Fruit fly (Drosophila melanogaster) whole organism, wandering third instar larva: ENCODE results near the gene CG3588.

Experiments
- Abd-B ChIP-seq: fragments of >200 bp; optimal IDR thresholded peaks from 2 replicates; lab custom pipeline; 2017; ENCODE audit warnings: missing biosample characterization, missing genetic modification characterization
- CG32264 ChIP-seq: fragments of 200-800 bp; sonication (Bioruptor generic); optimal IDR thresholded peaks from 2 replicates; lab custom pipeline; 2016; ENCODE audit warnings: missing biosample characterization, missing genetic modification characterization
- CG9705 ChIP-seq: fragments of 200-800 bp; sonication (Bioruptor generic); optimal IDR thresholded peaks from 2 replicates; lab custom pipeline; 2018; ENCODE audit warnings: missing biosample characterization, mild to moderate bottlenecking, missing genetic modification characterization
- CrebA ChIP-seq: fragments of 200-800 bp; sonication (Bioruptor generic); optimal IDR thresholded peaks from 2 replicates; lab custom pipeline; 2016; ENCODE audit warnings: missing biosample characterization, mild to moderate bottlenecking, missing genetic modification characterization, borderline replicate concordance
- Dfd ChIP-seq: fragments of >200 bp; optimal IDR thresholded peaks from 2 replicates; lab custom pipeline; 2017; ENCODE audit warnings: missing biosample characterization, missing genetic modification characterization
- HLH106 ChIP-seq: fragments of 200-800 bp; optimal IDR thresholded peaks from 3 replicates; lab custom pipeline; 2019; ENCODE audit warnings: missing biosample characterization, mild to moderate bottlenecking, missing genetic modification characterization, moderate library complexity
- Hnf4 ChIP-seq: fragments of 200-800 bp; sonication (Bioruptor generic); optimal IDR thresholded peaks from 2 replicates; lab custom pipeline; 2016; ENCODE audit warnings: missing biosample characterization, mild to moderate bottlenecking, missing genetic modification characterization
- Hr78 ChIP-seq: fragments of >200 bp; optimal IDR thresholded peaks from 2 replicates; lab custom pipeline; 2017; ENCODE audit warnings: missing biosample characterization, missing genetic modification characterization
- Hr83 ChIP-seq: fragments of 200-300 bp; sonication (Bioruptor generic); optimal IDR thresholded peaks from 2 replicates; lab custom pipeline; 2016; ENCODE audit warnings: missing biosample characterization, mild to moderate bottlenecking, missing genetic modification characterization, moderate library complexity; ENCODE audit not compliant: poor library complexity, severe bottlenecking
- Jra ChIP-seq: sonication (Bioruptor generic); optimal IDR thresholded peaks from 2 replicates; lab custom pipeline; 2016; ENCODE audit warnings: missing biosample characterization, missing genetic modification characterization
- Myc ChIP-seq: fragments of >200 bp; optimal IDR thresholded peaks from 2 replicates; lab custom pipeline; 2017
- N ChIP-seq: fragments of >200 bp; optimal IDR thresholded peaks from 2 replicates; lab custom pipeline; 2018; ENCODE audit warnings: missing biosample characterization, missing external identifiers, missing genetic modification characterization
- OdsH ChIP-seq: fragments of 200-800 bp; sonication (Bioruptor generic); optimal IDR thresholded peaks from 2 replicates; lab custom pipeline; 2016; ENCODE audit warnings: missing biosample characterization, mild to moderate bottlenecking, missing genetic modification characterization
- Rel ChIP-seq, 2 experiments: fragments of 200-800 bp; sonication (Bioruptor generic) in 1 of 2; optimal IDR thresholded peaks; 2 replicates in 1 of 2; 3 replicates in 1 of 2; lab custom pipeline; 2016 to 2019; ENCODE audit warnings: mild to moderate bottlenecking in 2 of 2, missing biosample characterization in 2 of 2, missing genetic modification characterization in 2 of 2, moderate library complexity in 1 of 2
- Sp1 ChIP-seq: fragments of 200-800 bp; sonication (Bioruptor generic); optimal IDR thresholded peaks from 3 replicates; lab custom pipeline; 2019; ENCODE audit warnings: missing biosample characterization, mild to moderate bottlenecking, missing genetic modification characterization, moderate library complexity
- Vsx2 ChIP-seq: fragments of 200-300, 225-300 bp; sonication (Bioruptor generic); optimal IDR thresholded peaks from 2 replicates; lab custom pipeline; 2018; ENCODE audit warnings: missing biosample characterization, missing genetic modification characterization; ENCODE audit not compliant: partially characterized antibody
- br ChIP-seq: fragments of 200-800 bp; sonication (Bioruptor generic); optimal IDR thresholded peaks from 2 replicates; lab custom pipeline; 2016; ENCODE audit warnings: missing biosample characterization, missing genetic modification characterization
- brk ChIP-seq: fragments of 200-800 bp; sonication (Bioruptor generic); optimal IDR thresholded peaks from 2 replicates; lab custom pipeline; 2016; ENCODE audit warnings: missing biosample characterization, mild to moderate bottlenecking, missing genetic modification characterization
- dl ChIP-seq, 2 experiments: fragments of 175-275, 200-275 bp in 1 of 2; fragments of 200-275 bp in 1 of 2; sonication (Bioruptor generic); optimal IDR thresholded peaks; lab custom pipeline; 2018; ENCODE audit warnings: mild to moderate bottlenecking in 2 of 2, missing biosample characterization in 2 of 2, missing genetic modification characterization in 2 of 2, moderate library complexity in 2 of 2; ENCODE audit not compliant: partially characterized antibody in 2 of 2, insufficient read depth in 1 of 2
- dmrt93B ChIP-seq: fragments of 200-800 bp; sonication (Bioruptor generic); optimal IDR thresholded peaks from 2 replicates; lab custom pipeline; 2018; ENCODE audit warnings: missing biosample characterization, mild to moderate bottlenecking, missing genetic modification characterization
- dsf ChIP-seq: sonication (Bioruptor generic); optimal IDR thresholded peaks from 2 replicates; lab custom pipeline; 2016; ENCODE audit warnings: missing biosample characterization, missing genetic modification characterization, borderline replicate concordance
- ey ChIP-seq: fragments of 200-800 bp; sonication (Bioruptor generic); optimal IDR thresholded peaks from 2 replicates; lab custom pipeline; 2016; ENCODE audit warnings: missing biosample characterization, missing genetic modification characterization
- foxo ChIP-seq, 2 experiments: fragments of 200-800 bp; sonication (Bioruptor generic); optimal IDR thresholded peaks; 2 replicates in 1 of 2; 3 replicates in 1 of 2; lab custom pipeline; 2016 to 2017; ENCODE audit warnings: missing biosample characterization in 2 of 2, missing genetic modification characterization in 2 of 2
- h ChIP-seq: fragments of 200-800 bp; sonication (Bioruptor generic); optimal IDR thresholded peaks from 3 replicates; lab custom pipeline; 2016; ENCODE audit warnings: missing biosample characterization, mild to moderate bottlenecking, missing genetic modification characterization
- jim ChIP-seq: fragments of 175-275, 200-325 bp; sonication (Bioruptor generic); optimal IDR thresholded peaks from 2 replicates; lab custom pipeline; 2016; ENCODE audit warnings: missing biosample characterization, mild to moderate bottlenecking, missing genetic modification characterization
- lola ChIP-seq: fragments of >200 bp; optimal IDR thresholded peaks from 2 replicates; lab custom pipeline; 2017; ENCODE audit warnings: missing biosample characterization, missing genetic modification characterization
- pan ChIP-seq: fragments of >200 bp; optimal IDR thresholded peaks from 2 replicates; lab custom pipeline; 2017
- rgr ChIP-seq: fragments of 200-800 bp; sonication (Bioruptor generic); optimal IDR thresholded peaks from 3 replicates; lab custom pipeline; 2016; ENCODE audit warnings: missing biosample characterization, mild to moderate bottlenecking, missing genetic modification characterization
- usp ChIP-seq: fragments of >200 bp; optimal IDR thresholded peaks from 2 replicates; lab custom pipeline; 2017; ENCODE audit warnings: missing biosample characterization, missing genetic modification characterization

CG3588 gene

dm6 chrX:2890468-2890867 lies 29.1 kb upstream of the CG3588 start, which contains the start of gene CG3526:
Gene CG3526 (plus strand): TSS chrX:2890768.
- no peak for TF ChIP-seq usp
- no peak for TF ChIP-seq OdsH (GFP tag; lab: Kevin White, UChicago)
- no peak for TF ChIP-seq Myc
- TF ChIP-seq rgr (GFP tag; lab: Kevin White, UChicago) = no peak
- TF ChIP-seq Rel (GFP tag; optimal IDR thresholded peaks at IDR 0.05; lab: Kevin White, UChicago) = no peak
- no peak for TF ChIP-seq Rel (tag; optimal IDR thresholded peaks at IDR 0.05; lab: Kevin White, UChicago)
- TF ChIP-seq CG32264 = no peak
- TF ChIP-seq foxo (GFP tag; optimal IDR thresholded peaks at IDR 0.05; lab: Kevin White, UChicago) = no peak
- no peak for TF ChIP-seq brk (GFP tag; lab: Kevin White, UChicago)
- no peak for TF ChIP-seq CG9705
- no peak for TF ChIP-seq Abd-B (GFP tag; lab: Kevin White, UChicago)
- TF ChIP-seq lola = no peak
- TF ChIP-seq Hnf4 (GFP tag; lab: Kevin White, UChicago) = no peak
- no peak for TF ChIP-seq Jra (GFP tag; lab: Kevin White, UChicago)
- no peak for TF ChIP-seq CrebA (GFP tag; lab: Kevin White, UChicago)

- TF ChIP-seq OdsH (GFP tag; lab: Kevin White, UChicago) (peak; percentile 0), dmrt93B (GFP tag; lab: Kevin White, UChicago) (peak; percentile 39), HLH106 (peak; percentile 53), br (peak; percentile 28), lola (no peak), CG9705 (no peak), CG32264 (no peak), Sp1 (GFP tag; lab: Kevin White, UChicago) (peak; percentile 3), dl (GFP tag; optimal IDR thresholded peaks at IDR 0.05; lab: Kevin White, UChicago; ENCODE audit: insufficient read depth in 1 of 2, partially characterized antibody in 2 of 2) (no peak), ey (GFP tag; lab: Kevin White, UChicago) (peak; percentile 37), h (GFP tag; lab: Kevin White, UChicago) (peak; percentile 45), Dfd (GFP tag; lab: Kevin White, UChicago) (peak; percentile 92), foxo (GFP tag; optimal IDR thresholded peaks at IDR 0.05; lab: Kevin White, UChicago) (no peak), rgr (GFP tag; lab: Kevin White, UChicago) (peak; percentile 14), pan (no peak)
These were observed 12.4 kb upstream of the CG3588 start for dm6 chrX:2907105-2907694.

- peak; percentile 50 for TF ChIP-seq Dfd (GFP tag; lab: Kevin White, UChicago)
- no peak for TF ChIP-seq dsf (GFP tag; lab: Kevin White, UChicago)
- no peak for TF ChIP-seq brk (GFP tag; lab: Kevin White, UChicago)
- TF ChIP-seq, all 38 proteins: peak for 1
These were observed 7.0 kb upstream of the CG3588 start for dm6 chrX:2912581-2912980.

- TF ChIP-seq usp = no peak
- no peak for TF ChIP-seq h (GFP tag; lab: Kevin White, UChicago)
- TF ChIP-seq br = no peak
- no peak for TF ChIP-seq Vsx2 (GFP tag; lab: Kevin White, UChicago)
- no peak for TF ChIP-seq Jra (GFP tag; lab: Kevin White, UChicago)
- no peak for TF ChIP-seq Hr78 (GFP tag; lab: Kevin White, UChicago)
- TF ChIP-seq N (GFP tag; lab: Kevin White, UChicago) = no peak
- no peak for TF ChIP-seq dmrt93B (GFP tag; lab: Kevin White, UChicago)
- no peak for TF ChIP-seq brk (GFP tag; lab: Kevin White, UChicago)
- TF ChIP-seq dl (GFP tag; optimal IDR thresholded peaks at IDR 0.05; lab: Kevin White, UChicago; ENCODE audit: insufficient read depth in 1 of 2, partially characterized antibody in 2 of 2) = no peak
- TF ChIP-seq, all 38 proteins: peak for 0
These were observed 5.5 kb upstream of the CG3588 start for dm6 chrX:2914091-2914490.

dm6 chrX:2915108-2915507 lies 4.5 kb upstream of the CG3588 start:
- no peak for TF ChIP-seq dl (GFP tag; optimal IDR thresholded peaks at IDR 0.05; lab: Kevin White, UChicago; ENCODE audit: insufficient read depth in 1 of 2, partially characterized antibody in 2 of 2)
- TF ChIP-seq CG9705 = no peak
- no peak for TF ChIP-seq jim (GFP tag; lab: Kevin White, UChicago)
- TF ChIP-seq brk (GFP tag; lab: Kevin White, UChicago) = no peak
- TF ChIP-seq Hr83 (GFP tag; lab: Kevin White, UChicago) = no peak
